Worm (Caenorhabditis elegans): Measurements from ENCODE around the gene F47D2.11.

The F47D2.11 gene

ce11 chrV:4295920-4296319, at the start of gene F47D2.11:
Gene F47D2.11 (minus strand): TSS chrV:4296020.
- TF ChIP-seq snu-23 (GFP tag; optimal IDR thresholded peaks at IDR 0.05) (no peak), lin-39 (tag; optimal IDR thresholded peaks at IDR 0.05) (no peak), zag-1 (tag; optimal IDR thresholded peaks at IDR 0.05) (no peak), efl-3 (GFP tag; optimal IDR thresholded peaks at IDR 0.05) (no peak), nhr-84 (tag; optimal IDR thresholded peaks at IDR 0.05) (no peak), nhr-76 (tag; optimal IDR thresholded peaks at IDR 0.05) (no peak), alr-1 (tag; optimal IDR thresholded peaks at IDR 0.05; ENCODE audit: borderline replicate concordance) (no peak)

ce11 chrV:4341736-4342135, 45.9 kb upstream of the F47D2.11 start:
- peak; percentile 13 for TF ChIP-seq skn-1 (tag; optimal IDR thresholded peaks at IDR 0.05)
- no peak for TF ChIP-seq ceh-8 (GFP tag; optimal IDR thresholded peaks at IDR 0.05)

- no peak for TF ChIP-seq ceh-82 (tag; optimal IDR thresholded peaks at IDR 0.05)
- TF ChIP-seq dsc-1 (tag; optimal IDR thresholded peaks at IDR 0.05): no peak
- no peak for TF ChIP-seq xbp-1 (tag; optimal IDR thresholded peaks at IDR 0.05)
- no peak for TF ChIP-seq aly-2 (tag; optimal IDR thresholded peaks at IDR 0.05)
- no peak for TF ChIP-seq ceh-8 (GFP tag; optimal IDR thresholded peaks at IDR 0.05)
Observed at ce11 chrV:4341208-4341607, 45.4 kb upstream of the F47D2.11 start, which contains the start of gene glrx-3. Gene glrx-3 (minus strand): TSS chrV:4341308.

ce11 chrV:4339479-4339878, 43.7 kb upstream of the F47D2.11 start:
- TF ChIP-seq nhr-12 (tag; optimal IDR thresholded peaks at IDR 0.05) (no peak), xbp-1 (tag; optimal IDR thresholded peaks at IDR 0.05) (peak; percentile 8), ztf-4 (tag; optimal IDR thresholded peaks at IDR 0.05) (no peak), vab-15 (tag; optimal IDR thresholded peaks at IDR 0.05) (no peak), pax-3 (tag; optimal IDR thresholded peaks at IDR 0.05) (no peak), ets-5 (GFP tag; IDR thresholded peaks at IDR 0.05) (no peak), rnt-1 (tag; optimal IDR thresholded peaks at IDR 0.05) (no peak), unc-130 (tag; optimal IDR thresholded peaks at IDR 0.05) (no peak), nhr-20 (tag; optimal IDR thresholded peaks at IDR 0.05) (no peak), nhr-71 (tag; optimal IDR thresholded peaks at IDR 0.05) (peak; percentile 3), pqm-1 (tag; optimal IDR thresholded peaks at IDR 0.05) (no peak), ceh-8 (GFP tag; optimal IDR thresholded peaks at IDR 0.05) (no peak), mef-2 (tag; optimal IDR thresholded peaks at IDR 0.05) (no peak), nhr-47 (tag; optimal IDR thresholded peaks at IDR 0.05) (peak; percentile 12), elt-2 (tag; optimal IDR thresholded peaks at IDR 0.05) (no peak), lsy-2 (tag; optimal IDR thresholded peaks at IDR 0.05) (peak in 1 of 2 experiments; percentile 2), efl-1 (optimal IDR thresholded peaks at IDR 0.05) (peak; percentile 81 to 86), efl-1 (GFP tag; optimal IDR thresholded peaks at IDR 0.05 in 1 of 2) (peak; percentile 85 to 98), C04F5.9 (tag; optimal IDR thresholded peaks at IDR 0.05) (no peak), dsc-1 (tag; optimal IDR thresholded peaks at IDR 0.05) (no peak), ceh-88 (GFP tag; IDR thresholded peaks at IDR 0.05) (no peak), nhr-85 (tag) (no peak), fkh-4 (tag; optimal IDR thresholded peaks at IDR 0.05; ENCODE audit: borderline replicate concordance) (no peak), sptf-1 (tag; optimal IDR thresholded peaks at IDR 0.05) (no peak), C34B4.2 (tag; optimal IDR thresholded peaks at IDR 0.05) (no peak), hpl-2 (GFP tag; optimal IDR thresholded peaks at IDR 0.05) (no peak), unc-62 (GFP tag; optimal IDR thresholded peaks at IDR 0.05) (no peak), nhr-77 (tag; optimal IDR thresholded peaks at IDR 0.05) (no peak), lin-35 (GFP tag; optimal IDR thresholded peaks at IDR 0.05) (peak; percentile 60 to 68), unc-86 (tag; optimal IDR thresholded peaks at IDR 0.05) (no peak), dpl-1 (GFP tag; optimal IDR thresholded peaks at IDR 0.05) (peak; percentile 35 to 80 (median 53)), efl-3 (GFP tag; optimal IDR thresholded peaks at IDR 0.05) (no peak)
